Worm (Caenorhabditis elegans): ENCODE data around the gene C05A2.4.

DNA sequence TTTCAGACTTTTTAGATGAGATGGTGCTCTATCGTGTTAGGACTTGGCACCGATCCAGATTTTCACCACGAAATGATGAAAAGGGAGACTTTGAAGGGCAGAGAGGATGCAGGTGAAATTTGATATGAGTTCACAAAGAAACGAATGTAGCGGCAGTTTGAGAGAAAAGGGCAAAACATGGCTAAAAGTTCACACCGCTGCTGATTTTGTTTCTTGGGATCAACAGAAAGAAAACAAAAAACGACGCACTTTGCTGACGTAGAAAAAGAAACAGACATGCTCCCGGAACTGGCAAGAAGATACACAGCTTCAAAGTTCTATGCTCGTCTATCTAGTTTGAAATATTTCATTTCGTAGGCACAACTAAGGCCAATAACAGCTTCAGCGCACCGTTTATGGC, 28.3 kb downstream of the C05A2.4 start:
- TF ChIP-seq ref-1 (GFP tag; conservative IDR thresholded peaks at IDR 0.05): no peak
- TF ChIP-seq flt-1 (GFP tag; IDR thresholded peaks at IDR 0.05): no peak
- TF ChIP-seq klf-2 (GFP tag; conservative IDR thresholded peaks at IDR 0.05): no peak
- no peak for TF ChIP-seq ztf-23 (GFP tag; IDR thresholded peaks at IDR 0.05)
- no peak for TF ChIP-seq med-1 (GFP tag; optimal IDR thresholded peaks at IDR 0.05; ENCODE audit: insufficient read depth)
- no peak for TF ChIP-seq tab-1 (GFP tag; IDR thresholded peaks at IDR 0.05)

All from whole organism, midembryonic.